Fruit fly (Drosophila melanogaster) whole organism, wandering third instar larva: ENCODE measurements around the gene CG3618.

Experiments
- CG32264 ChIP-seq: fragments of 200-800 bp; sonication (Bioruptor generic); optimal IDR thresholded peaks from 2 replicates; lab custom pipeline; 2016; ENCODE audit warnings: missing biosample characterization, missing genetic modification characterization
- Hr78 ChIP-seq: fragments of >200 bp; optimal IDR thresholded peaks from 2 replicates; lab custom pipeline; 2017; ENCODE audit warnings: missing biosample characterization, missing genetic modification characterization
- sage ChIP-seq: fragments of 200-800 bp; sonication (Bioruptor generic); optimal IDR thresholded peaks from 2 replicates; lab custom pipeline; 2016; ENCODE audit warnings: missing biosample characterization, mild to moderate bottlenecking, missing genetic modification characterization

CG3618 gene

dm6 chr3L:20769350-20769749, 46.5 kb downstream of the CG3618 start, which contains the start of the genes CG4074 and CG4186:
Gene CG4074 (minus strand): TSS chr3L:20769500.
Gene CG4186 (plus strand): TSS chr3L:20769586.
- TF ChIP-seq CG32264 (GFP tag; lab: Kevin White, UChicago) (no peak), sage (peak; percentile 5)

- TF ChIP-seq Hr78 (GFP tag; lab: Kevin White, UChicago), result no peak
Measured at dm6 chr3L:20767227-20767626, 48.6 kb downstream of the CG3618 start.
